Fruit fly (Drosophila melanogaster): ENCODE measurements around the gene CG34462.

The CG34462 gene

DNA sequence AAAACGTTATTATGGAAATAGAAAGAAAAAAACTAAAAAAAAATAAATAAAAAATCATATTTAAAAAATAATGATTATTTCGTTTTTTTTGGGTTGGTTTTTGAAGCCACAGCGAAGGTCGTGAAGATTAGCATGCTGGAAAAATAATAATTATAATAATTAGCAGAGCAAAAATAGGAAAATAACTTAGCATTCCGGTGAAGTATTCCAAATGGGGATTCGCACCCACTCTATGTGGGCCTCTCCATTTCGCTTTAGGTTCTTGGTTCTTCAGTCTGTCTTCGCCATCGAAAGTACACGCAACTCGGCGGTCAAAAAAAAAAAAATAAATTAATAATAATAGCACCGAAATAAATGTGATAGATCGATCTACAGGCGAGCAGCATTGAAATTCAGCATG, at the start of gene CG34462:
Gene CG34462 (plus strand): TSS at position 301 of the 400 bp plus-strand sequence.
- TF ChIP-seq Mnt (GFP tag; optimal IDR thresholded peaks at IDR 0.05) (no peak), cnc (optimal IDR thresholded peaks at IDR 0.05) (no peak), pad (GFP tag; optimal IDR thresholded peaks at IDR 0.05) (no peak), ovo (GFP tag; optimal IDR thresholded peaks at IDR 0.05) (no peak), CG12768 (GFP tag; optimal IDR thresholded peaks at IDR 0.05) (no peak), CG7101 (tag; optimal IDR thresholded peaks at IDR 0.05) (no peak), tj (GFP tag; optimal IDR thresholded peaks at IDR 0.05) (no peak), Clk (GFP tag; optimal IDR thresholded peaks at IDR 0.05) (no peak), kay (GFP tag; ENCODE audit: borderline replicate concordance) (no peak), CG33017 (tag; optimal IDR thresholded peaks at IDR 0.05) (no peak), CG5204 (GFP tag; optimal IDR thresholded peaks at IDR 0.05) (no peak), Crg-1 (GFP tag; optimal IDR thresholded peaks at IDR 0.05) (no peak), CG7045 (GFP tag; optimal IDR thresholded peaks at IDR 0.05) (no peak), CG14711 (tag; optimal IDR thresholded peaks at IDR 0.05) (no peak), cic (GFP tag; optimal IDR thresholded peaks at IDR 0.05) (no peak), CG11617 (GFP tag; optimal IDR thresholded peaks at IDR 0.05) (no peak), bab1 (GFP tag; optimal IDR thresholded peaks at IDR 0.05) (no peak), CG1620 (GFP tag; optimal IDR thresholded peaks at IDR 0.05) (no peak), Hr96 (GFP tag; optimal IDR thresholded peaks at IDR 0.05) (no peak)

- TF ChIP-seq CG33017 (tag; optimal IDR thresholded peaks at IDR 0.05) = no peak
- no peak for TF ChIP-seq bab1 (GFP tag; optimal IDR thresholded peaks at IDR 0.05)
- TF ChIP-seq CG12768 (GFP tag; optimal IDR thresholded peaks at IDR 0.05) = no peak
Measured at dm6 chr3L:8284651-8285050, 43.7 kb upstream of the CG34462 start.

DNA sequence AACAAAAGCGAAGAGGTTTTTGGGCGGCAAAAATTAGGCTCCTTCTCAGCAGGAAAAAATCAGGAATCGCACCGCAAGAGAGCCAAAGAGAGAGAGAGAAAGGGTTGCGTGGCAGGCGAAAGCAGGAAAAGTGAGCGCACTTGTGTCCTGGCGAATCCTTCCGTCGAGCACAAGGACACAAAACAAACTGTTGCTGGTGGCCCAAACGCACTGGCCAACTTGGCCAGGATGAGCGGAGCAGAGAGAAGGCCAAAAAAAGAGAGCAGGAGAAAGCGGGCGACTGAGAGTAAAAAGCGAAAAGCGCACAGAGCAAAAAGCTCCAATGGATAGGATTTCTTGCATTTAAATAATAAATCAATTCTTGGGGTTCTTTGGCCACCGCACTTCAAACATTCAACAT, 43.1 kb upstream of the CG34462 start:
- no peak for TF ChIP-seq CG1620 (GFP tag; optimal IDR thresholded peaks at IDR 0.05)
- TF ChIP-seq toe (GFP tag; optimal IDR thresholded peaks at IDR 0.05) = no peak
- no peak for TF ChIP-seq cic (GFP tag; optimal IDR thresholded peaks at IDR 0.05)
- no peak for TF ChIP-seq Clk (GFP tag; optimal IDR thresholded peaks at IDR 0.05)
- TF ChIP-seq bab1 (GFP tag; optimal IDR thresholded peaks at IDR 0.05) = no peak
- no peak for TF ChIP-seq tj (GFP tag; optimal IDR thresholded peaks at IDR 0.05)
- no peak for TF ChIP-seq CG33017 (tag; optimal IDR thresholded peaks at IDR 0.05)
- no peak for TF ChIP-seq cnc (optimal IDR thresholded peaks at IDR 0.05)
- TF ChIP-seq CG14711 (tag; optimal IDR thresholded peaks at IDR 0.05) = no peak
- no peak for TF ChIP-seq CG7101 (tag; optimal IDR thresholded peaks at IDR 0.05)
- no peak for TF ChIP-seq CG5204 (GFP tag; optimal IDR thresholded peaks at IDR 0.05)
- no peak for TF ChIP-seq Crg-1 (GFP tag; optimal IDR thresholded peaks at IDR 0.05)
- TF ChIP-seq CG7045 (GFP tag; optimal IDR thresholded peaks at IDR 0.05) = no peak
- TF ChIP-seq kay (GFP tag; ENCODE audit: borderline replicate concordance) = no peak
- TF ChIP-seq CG11617 (GFP tag; optimal IDR thresholded peaks at IDR 0.05) = no peak
- no peak for TF ChIP-seq Hr96 (GFP tag; optimal IDR thresholded peaks at IDR 0.05)
- no peak for TF ChIP-seq ovo (GFP tag; optimal IDR thresholded peaks at IDR 0.05)
- no peak for TF ChIP-seq CG12768 (GFP tag; optimal IDR thresholded peaks at IDR 0.05)

DNA sequence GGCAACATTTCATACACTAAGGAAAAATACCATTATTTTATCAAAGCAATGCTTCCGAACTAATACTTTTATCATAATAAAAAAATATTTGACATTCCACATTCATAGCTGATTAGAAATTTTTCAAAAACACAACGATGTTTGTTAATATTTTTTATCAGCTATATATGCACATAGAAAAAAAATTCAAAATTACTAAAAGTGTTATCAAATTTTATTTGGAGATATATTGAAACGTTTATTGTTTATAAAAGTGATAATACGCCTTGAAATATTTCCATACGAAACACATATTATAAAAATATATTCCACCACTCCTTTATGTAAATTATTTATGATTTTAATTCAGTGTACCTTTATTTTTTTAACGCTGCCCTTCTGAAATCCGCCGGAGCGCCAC, 42.6 kb upstream of the CG34462 start:
- TF ChIP-seq Mnt (GFP tag; optimal IDR thresholded peaks at IDR 0.05) = no peak
- no peak for TF ChIP-seq pad (GFP tag; optimal IDR thresholded peaks at IDR 0.05)
- TF ChIP-seq CG33017 (tag; optimal IDR thresholded peaks at IDR 0.05) = no peak
- TF ChIP-seq toe (GFP tag; optimal IDR thresholded peaks at IDR 0.05) = no peak
- TF ChIP-seq Clk (GFP tag; optimal IDR thresholded peaks at IDR 0.05) = no peak
- no peak for TF ChIP-seq CG1620 (GFP tag; optimal IDR thresholded peaks at IDR 0.05)
- no peak for TF ChIP-seq CG12768 (GFP tag; optimal IDR thresholded peaks at IDR 0.05)
- no peak for TF ChIP-seq CG5204 (GFP tag; optimal IDR thresholded peaks at IDR 0.05)
- no peak for TF ChIP-seq tj (GFP tag; optimal IDR thresholded peaks at IDR 0.05)
- TF ChIP-seq kay (GFP tag; ENCODE audit: borderline replicate concordance) = no peak
- no peak for TF ChIP-seq CG7101 (tag; optimal IDR thresholded peaks at IDR 0.05)
- no peak for TF ChIP-seq CG7045 (GFP tag; optimal IDR thresholded peaks at IDR 0.05)
- TF ChIP-seq CG11617 (GFP tag; optimal IDR thresholded peaks at IDR 0.05) = no peak
- TF ChIP-seq bab1 (GFP tag; optimal IDR thresholded peaks at IDR 0.05) = no peak
- TF ChIP-seq cnc (optimal IDR thresholded peaks at IDR 0.05) = no peak
- no peak for TF ChIP-seq Crg-1 (GFP tag; optimal IDR thresholded peaks at IDR 0.05)
- TF ChIP-seq Hr96 (GFP tag; optimal IDR thresholded peaks at IDR 0.05) = no peak

DNA sequence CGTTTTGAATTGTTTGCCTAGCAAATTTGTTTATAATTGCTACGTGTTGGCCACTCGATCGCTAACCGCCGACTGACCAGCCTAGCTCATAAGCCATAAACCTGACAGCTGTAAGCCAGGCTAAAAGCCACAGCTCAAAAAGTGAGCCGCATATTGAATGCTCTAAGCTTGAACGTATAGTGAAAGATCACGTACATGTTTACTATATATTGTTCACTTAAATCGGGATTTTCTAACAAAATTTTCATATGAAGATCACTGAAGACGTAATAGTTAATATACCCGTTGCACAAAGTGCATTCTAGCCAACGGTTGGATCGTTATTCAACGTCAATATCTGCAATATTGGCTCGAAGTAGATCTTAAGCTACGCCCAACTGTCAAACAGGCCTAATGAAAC, 42.0 kb upstream of the CG34462 start:
- no peak for TF ChIP-seq Crg-1 (GFP tag; optimal IDR thresholded peaks at IDR 0.05)

dm6 chr3L:8288396-8288795, 40.0 kb upstream of the CG34462 start:
- TF ChIP-seq CG12768 (GFP tag; optimal IDR thresholded peaks at IDR 0.05) = no peak
- TF ChIP-seq CG7045 (GFP tag; optimal IDR thresholded peaks at IDR 0.05) = no peak
- TF ChIP-seq CG5204 (GFP tag; optimal IDR thresholded peaks at IDR 0.05) = no peak
- TF ChIP-seq CG33017 (tag; optimal IDR thresholded peaks at IDR 0.05) = no peak
- TF ChIP-seq Crg-1 (GFP tag; optimal IDR thresholded peaks at IDR 0.05) = no peak
- no peak for TF ChIP-seq cic (GFP tag; optimal IDR thresholded peaks at IDR 0.05)
- TF ChIP-seq kay (GFP tag; ENCODE audit: borderline replicate concordance) = no peak
- TF ChIP-seq ovo (GFP tag; optimal IDR thresholded peaks at IDR 0.05) = no peak
- TF ChIP-seq CG14711 (tag; optimal IDR thresholded peaks at IDR 0.05) = no peak
- no peak for TF ChIP-seq pad (GFP tag; optimal IDR thresholded peaks at IDR 0.05)
- TF ChIP-seq cnc (optimal IDR thresholded peaks at IDR 0.05) = no peak
- no peak for TF ChIP-seq tj (GFP tag; optimal IDR thresholded peaks at IDR 0.05)
- no peak for TF ChIP-seq toe (GFP tag; optimal IDR thresholded peaks at IDR 0.05)
- TF ChIP-seq bab1 (GFP tag; optimal IDR thresholded peaks at IDR 0.05) = no peak
